Worm (Caenorhabditis elegans) whole organism, L4 larva: ENCODE results near the gene cup-16.
A peak's percentile ranks its signal among the peaks of the same experiment; 100 is the strongest.

ENCODE experiments used
- D1046.2 ChIP-seq: fragments of 200-800 bp; sonication (Bioruptor generic); IDR thresholded peaks from 2 replicates; pipeline ENCODE4 v1.3.6; 2022; ENCODE audit warnings: missing genetic modification characterization, missing compliant biosample characterization
- F37D6.2 ChIP-seq: sonication (generic microtip); optimal IDR thresholded peaks from 2 replicates; lab custom pipeline; 2016; ENCODE audit warnings: mild to moderate bottlenecking, missing genetic modification characterization, missing compliant biosample characterization
- Y5F2A.4 ChIP-seq: fragments of 200-800 bp; sonication (Bioruptor generic); optimal IDR thresholded peaks from 2 replicates; lab custom pipeline; 2018; ENCODE audit warnings: mild to moderate bottlenecking, missing genetic modification characterization, missing compliant biosample characterization
- ZK546.5 ChIP-seq, 2 experiments: sonication (generic microtip); optimal IDR thresholded peaks; 2 replicates each; lab custom pipeline; 2017; ENCODE audit warnings: missing biosample characterization in 2 of 2, missing genetic modification characterization in 2 of 2
- aha-1 ChIP-seq: fragments of 150-350 bp; peaks from one replicate; lab custom pipeline; 2014; ENCODE audit warnings: missing biosample characterization, missing genetic modification characterization
- aly-2 ChIP-seq: sonication (generic microtip); optimal IDR thresholded peaks from 2 replicates; lab custom pipeline; 2018; ENCODE audit warnings: missing biosample characterization, missing genetic modification characterization
- ama-1 ChIP-seq: fragments of 150-350 bp; optimal IDR thresholded peaks from 2 replicates; lab custom pipeline; 2014; ENCODE audit warnings: inconsistent platforms, mixed read lengths
- ceh-62 ChIP-seq: sonication (generic microtip); optimal IDR thresholded peaks from 2 replicates; lab custom pipeline; 2017; ENCODE audit warnings: missing biosample characterization, missing genetic modification characterization
- ceh-82 ChIP-seq: sonication (generic microtip); optimal IDR thresholded peaks from 2 replicates; lab custom pipeline; 2017; ENCODE audit warnings: missing biosample characterization, missing genetic modification characterization
- cey-2 ChIP-seq: sonication (generic microtip); optimal IDR thresholded peaks from 3 replicates; lab custom pipeline; 2017; ENCODE audit warnings: missing genetic modification characterization, mild to moderate bottlenecking, missing compliant biosample characterization, antibody characterized with exemption, borderline replicate concordance; ENCODE audit not compliant: insufficient read depth
- daf-12 ChIP-seq: fragments of 150-350 bp; optimal IDR thresholded peaks from 2 replicates; lab custom pipeline; 2014; ENCODE audit warnings: missing biosample characterization, missing genetic modification reagents, missing genetic modification characterization
- daf-16 ChIP-seq, 3 experiments: sonication (generic microtip); optimal IDR thresholded peaks; 2 replicates each; lab custom pipeline; 2016 to 2017; ENCODE audit warnings: missing genetic modification characterization in 3 of 3, missing genetic modification reagents in 3 of 3, mild to moderate bottlenecking in 2 of 3, missing compliant biosample characterization in 2 of 3, missing biosample characterization in 1 of 3, moderate library complexity in 1 of 3
- dpl-1 ChIP-seq: fragments of 150-350 bp; optimal IDR thresholded peaks from 2 replicates; lab custom pipeline; 2014; ENCODE audit warnings: missing biosample characterization, missing genetic modification reagents, missing genetic modification characterization
- fos-1 ChIP-seq: fragments of 150-350 bp; optimal IDR thresholded peaks from 2 replicates; lab custom pipeline; 2014; ENCODE audit warnings: missing biosample characterization, missing genetic modification characterization
- hif-1 ChIP-seq, 2 experiments: sonication (generic microtip); optimal IDR thresholded peaks; 2 replicates each; lab custom pipeline; 2016 to 2017; ENCODE audit warnings: missing compliant biosample characterization in 2 of 2, missing genetic modification characterization in 2 of 2, missing genetic modification reagents in 2 of 2, missing genotype in 2 of 2, mild to moderate bottlenecking in 1 of 2
- hlh-11 ChIP-seq: fragments of 200-800 bp; sonication (Bioruptor generic); optimal IDR thresholded peaks from 2 replicates; lab custom pipeline; 2018; ENCODE audit warnings: mild to moderate bottlenecking, missing genetic modification characterization, missing compliant biosample characterization
- hmg-1.1 ChIP-seq: fragments of 200-800 bp; sonication (Bioruptor generic); IDR thresholded peaks from 2 replicates; pipeline ENCODE4 v1.3.6; 2022; ENCODE audit warnings: missing genetic modification reagents, missing genetic modification characterization, missing compliant biosample characterization
- jun-1 ChIP-seq: fragments of 150-350 bp; optimal IDR thresholded peaks from 2 replicates; lab custom pipeline; 2014; ENCODE audit warnings: missing biosample characterization, missing genetic modification reagents, missing genetic modification characterization
- lin-29 ChIP-seq: fragments of 200-800 bp; sonication (Bioruptor generic); IDR thresholded peaks from 2 replicates; pipeline ENCODE4 v1.3.6; 2022; ENCODE audit warnings: missing genetic modification reagents, missing genetic modification characterization, missing compliant biosample characterization
- lin-39 ChIP-seq: fragments of 150-350 bp; optimal IDR thresholded peaks from 2 replicates; lab custom pipeline; 2014; ENCODE audit warnings: missing biosample characterization, missing genetic modification reagents, missing genetic modification characterization
- lsy-2 ChIP-seq, 2 experiments: fragments of 150-350 bp in 1 of 2; sonication (generic microtip) in 1 of 2; optimal IDR thresholded peaks; 2 replicates each; lab custom pipeline; 2014 to 2017; ENCODE audit warnings: missing biosample characterization in 2 of 2, missing genetic modification characterization in 2 of 2
- mdl-1 ChIP-seq, 2 experiments: fragments of 150-350 bp in 1 of 2; sonication (generic microtip) in 1 of 2; optimal IDR thresholded peaks; 2 replicates each; lab custom pipeline; 2014 to 2017; ENCODE audit warnings: missing biosample characterization in 2 of 2, missing genetic modification characterization in 2 of 2
- mxl-3 ChIP-seq: fragments of 200-800 bp; sonication (Bioruptor generic); optimal IDR thresholded peaks from 2 replicates; lab custom pipeline; 2018; ENCODE audit warnings: mild to moderate bottlenecking, missing genetic modification characterization, missing compliant biosample characterization
- nhr-11 ChIP-seq: fragments of 150-350 bp; optimal IDR thresholded peaks from 2 replicates; lab custom pipeline; 2014; ENCODE audit warnings: missing biosample characterization, missing genetic modification characterization
- nhr-237 ChIP-seq: sonication (generic microtip); optimal IDR thresholded peaks from 2 replicates; lab custom pipeline; 2017; ENCODE audit warnings: missing biosample characterization, missing genetic modification characterization
- nhr-25 ChIP-seq: sonication (generic microtip); optimal IDR thresholded peaks from 2 replicates; lab custom pipeline; 2017; ENCODE audit warnings: missing genetic modification characterization, mild to moderate bottlenecking, missing compliant biosample characterization, antibody characterized with exemption, moderate library complexity, borderline replicate concordance; ENCODE audit not compliant: insufficient read depth
- nhr-28 ChIP-seq: fragments of 150-350 bp; optimal IDR thresholded peaks from 2 replicates; lab custom pipeline; 2014; ENCODE audit warnings: missing biosample characterization, missing genetic modification characterization
- nhr-41 ChIP-seq: fragments of 200-800 bp; sonication (Bioruptor generic); IDR thresholded peaks from 2 replicates; pipeline ENCODE4 v1.3.6; 2022; ENCODE audit warnings: missing genetic modification reagents, missing genetic modification characterization, missing compliant biosample characterization
- nhr-48 ChIP-seq: sonication (generic microtip); optimal IDR thresholded peaks from 2 replicates; lab custom pipeline; 2016; ENCODE audit warnings: mild to moderate bottlenecking, missing genetic modification characterization, missing compliant biosample characterization
- php-3 ChIP-seq: fragments of 200-800 bp; sonication (Bioruptor generic); IDR thresholded peaks from 2 replicates; pipeline ENCODE4 v1.3.6; 2022; ENCODE audit warnings: missing genetic modification reagents, missing genetic modification characterization, missing compliant biosample characterization
- skn-1 ChIP-seq: fragments of 150-350 bp; optimal IDR thresholded peaks from 2 replicates; lab custom pipeline; 2014; ENCODE audit warnings: missing biosample characterization, missing genetic modification characterization
- unc-130 ChIP-seq: sonication (generic microtip); optimal IDR thresholded peaks from 2 replicates; lab custom pipeline; 2016; ENCODE audit warnings: missing genetic modification reagents, missing genetic modification characterization, missing compliant biosample characterization
- unc-39 ChIP-seq: sonication (generic microtip); optimal IDR thresholded peaks from 2 replicates; lab custom pipeline; 2017; ENCODE audit warnings: missing biosample characterization, missing genetic modification characterization
- unc-62 ChIP-seq, 3 experiments: fragments of 150-350 bp in 1 of 3; sonication (generic microtip); optimal IDR thresholded peaks in 2 of 3; peaks in 1 of 3; 1 replicate in 1 of 3; 2 replicates in 2 of 3; lab custom pipeline; 2014 to 2017; ENCODE audit warnings: missing biosample characterization in 3 of 3, missing genetic modification characterization in 3 of 3, missing genetic modification reagents in 3 of 3, missing genotype in 1 of 3
- vab-7 ChIP-seq: fragments of 200-800 bp; sonication (Bioruptor generic); IDR thresholded peaks from 2 replicates; pipeline ENCODE4 v1.3.6; 2022; ENCODE audit warnings: missing genetic modification reagents, missing genetic modification characterization, missing compliant biosample characterization
- zfp-3 ChIP-seq: fragments of 200-800 bp; sonication (Bioruptor generic); conservative IDR thresholded peaks from 2 replicates; pipeline ENCODE4 v1.3.6; 2022; ENCODE audit warnings: missing genetic modification reagents, missing genetic modification characterization, missing compliant biosample characterization
- zip-2 ChIP-seq: fragments of 150-350 bp; optimal IDR thresholded peaks from 2 replicates; lab custom pipeline; 2014; ENCODE audit warnings: missing biosample characterization, missing genetic modification characterization

cup-16 gene

ce11 chrII:8749084-8749483, 42.1 kb downstream of the cup-16 start:
- TF ChIP-seq mxl-3 (GFP tag; lab: Kevin White, UChicago) (peak; percentile 18), Y5F2A.4 (no peak), hif-1 (tag; optimal IDR thresholded peaks at IDR 0.05; lab: Kevin White, UChicago) (no peak), hmg-1.1 (GFP tag; lab: Robert Waterston, UW) (no peak), hlh-11 (tag; lab: Kevin White, UChicago) (peak; percentile 40), unc-62 (GFP tag; optimal IDR thresholded peaks at IDR 0.05 in 1 of 2; lab: Kevin White, UChicago) (peak in 1 of 2 experiments; percentile 66), unc-62 (tag; optimal IDR thresholded peaks at IDR 0.05; lab: Kevin White, UChicago) (no peak), nhr-11 (tag; lab: Kevin White, UChicago) (no peak), ceh-62 (no peak), jun-1 (tag; lab: Kevin White, UChicago) (no peak)

DNA sequence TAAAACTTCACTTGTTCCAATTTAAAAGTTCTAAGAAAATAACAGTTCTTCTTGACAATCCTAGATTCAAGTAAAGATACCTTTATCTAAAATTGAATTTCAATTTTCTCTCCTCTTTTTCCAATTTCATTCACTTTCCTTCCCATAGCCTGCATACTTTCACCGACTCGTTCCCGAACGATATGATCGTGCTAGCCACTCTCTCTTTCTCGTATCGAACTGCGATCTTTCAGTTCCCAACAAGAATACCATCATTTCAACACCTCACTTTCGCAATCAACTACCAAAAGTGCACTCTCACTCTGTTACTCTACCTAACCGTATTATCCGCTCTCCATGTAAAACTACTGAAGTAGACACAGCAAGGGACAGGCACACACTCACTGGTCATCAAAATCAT, 43.1 kb downstream of the cup-16 start:
- no peak for TF ChIP-seq skn-1
- TF ChIP-seq lin-29 (GFP tag; lab: Robert Waterston, UW), result no peak
- TF ChIP-seq nhr-11 (tag; lab: Kevin White, UChicago), result no peak
- no peak for TF ChIP-seq php-3 (GFP tag; lab: Robert Waterston, UW)
- no peak for TF ChIP-seq cey-2 (tag; lab: Kevin White, UChicago)
- TF ChIP-seq mdl-1 (tag; optimal IDR thresholded peaks at IDR 0.05; lab: Kevin White, UChicago), result no peak
- TF ChIP-seq dpl-1, result no peak
- no peak for TF ChIP-seq D1046.2 (GFP tag; lab: Robert Waterston, UW)
- TF ChIP-seq jun-1 (tag; lab: Kevin White, UChicago), result no peak
- TF ChIP-seq ama-1 (lab: Kevin White, UChicago), result no peak
- TF ChIP-seq nhr-41 (GFP tag; lab: Robert Waterston, UW), result no peak
- no peak for TF ChIP-seq lsy-2 (tag; optimal IDR thresholded peaks at IDR 0.05; lab: Kevin White, UChicago)
- TF ChIP-seq nhr-237 (tag; lab: Kevin White, UChicago), result no peak
- no peak for TF ChIP-seq lin-39
- no peak for TF ChIP-seq fos-1 (tag; lab: Kevin White, UChicago)
- no peak for TF ChIP-seq daf-16 (GFP tag; optimal IDR thresholded peaks at IDR 0.05; lab: Kevin White, UChicago)
- TF ChIP-seq daf-16 (tag; optimal IDR thresholded peaks at IDR 0.05; lab: Kevin White, UChicago), result no peak

DNA sequence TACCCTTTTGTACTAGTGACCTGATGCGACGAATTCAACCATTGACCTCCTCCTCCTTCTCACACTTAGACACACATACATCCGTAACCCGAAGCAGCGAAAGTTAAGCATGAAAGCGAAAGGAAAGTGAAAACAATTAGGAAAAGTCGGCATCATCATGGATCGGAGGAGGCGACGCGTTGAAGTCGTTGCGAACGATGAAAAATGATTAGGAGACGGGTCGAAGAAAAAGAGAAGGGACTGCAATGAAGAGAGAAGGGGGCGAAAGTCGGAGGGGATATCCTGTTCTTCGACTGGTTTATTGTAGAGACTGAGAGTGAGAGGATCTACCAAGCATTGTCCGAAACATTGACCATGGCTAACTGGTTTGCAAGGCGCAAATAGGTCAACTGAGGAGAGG, 44.1 kb downstream of the cup-16 start:
- peak; percentile 46 for TF ChIP-seq mxl-3 (GFP tag; lab: Kevin White, UChicago)
- peak; percentile 92 for TF ChIP-seq aha-1 (tag; lab: Kevin White, UChicago)
- no peak for TF ChIP-seq zip-2 (tag; lab: Kevin White, UChicago)
- TF ChIP-seq hlh-11 (tag; lab: Kevin White, UChicago), result peak; percentile 66
- no peak for TF ChIP-seq zfp-3 (GFP tag; lab: Robert Waterston, UW)
- peak in 1 of 2 experiments; percentile 63 for TF ChIP-seq mdl-1 (tag; optimal IDR thresholded peaks at IDR 0.05; lab: Kevin White, UChicago)
- TF ChIP-seq aly-2 (tag; lab: Kevin White, UChicago), result no peak
- TF ChIP-seq unc-62 (GFP tag; optimal IDR thresholded peaks at IDR 0.05 in 1 of 2; lab: Kevin White, UChicago), result peak in 1 of 2 experiments; percentile 47
- TF ChIP-seq unc-62 (tag; optimal IDR thresholded peaks at IDR 0.05; lab: Kevin White, UChicago), result no peak
- peak; percentile 55 for TF ChIP-seq nhr-48 (tag; lab: Kevin White, UChicago)
- TF ChIP-seq nhr-28, result peak; percentile 35

DNA sequence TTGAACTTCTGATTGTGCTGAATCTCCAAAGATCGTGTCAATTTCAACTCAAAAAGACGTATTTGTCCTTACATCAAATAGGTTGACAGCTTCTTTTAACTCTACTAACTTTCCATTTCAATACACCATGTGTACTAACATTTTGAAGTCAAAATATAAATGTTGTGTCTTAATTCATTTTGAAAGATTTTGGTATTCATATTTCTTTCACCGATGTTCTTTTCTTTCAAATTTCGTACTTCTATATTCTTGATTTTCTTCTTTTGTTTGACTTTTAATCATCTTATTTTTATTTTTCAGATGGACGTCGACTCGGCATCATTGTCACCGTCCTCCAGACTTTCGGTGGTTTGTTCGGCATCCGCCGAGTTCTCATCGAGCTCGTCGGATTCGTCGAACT, 44.7 kb downstream of the cup-16 start, which contains the start of gene atf-2:
Gene atf-2 (plus strand): TSS at position 301 of the 400 bp plus-strand sequence.
- TF ChIP-seq ceh-82 (tag; lab: Kevin White, UChicago) (no peak), unc-39 (tag; lab: Kevin White, UChicago) (no peak), unc-130 (GFP tag; lab: Kevin White, UChicago) (no peak), F37D6.2 (tag; lab: Kevin White, UChicago) (no peak), nhr-25 (tag; lab: Kevin White, UChicago) (no peak), ama-1 (lab: Kevin White, UChicago) (no peak), daf-12 (tag; lab: Kevin White, UChicago) (no peak), lin-39 (no peak), vab-7 (GFP tag; lab: Robert Waterston, UW) (no peak), ZK546.5 (tag; optimal IDR thresholded peaks at IDR 0.05; lab: Kevin White, UChicago) (no peak)
